Worm (Caenorhabditis elegans) whole organism, late embryonic: Measurements from ENCODE around the gene F13D11.3.

Source experiments
- C08G9.2 ChIP-seq: sonication (generic microtip); optimal IDR thresholded peaks from 2 replicates; lab custom pipeline; 2016; ENCODE audit warnings: mild to moderate bottlenecking, missing genetic modification characterization, moderate library complexity, missing compliant biosample characterization
- C38D4.7 ChIP-seq: fragments of 200-800 bp; sonication (Bioruptor generic); optimal IDR thresholded peaks from 2 replicates; lab custom pipeline; 2018; ENCODE audit warnings: mild to moderate bottlenecking, missing genetic modification characterization, moderate library complexity, missing compliant biosample characterization
- K02D7.2 ChIP-seq: sonication (generic microtip); optimal IDR thresholded peaks from 2 replicates; lab custom pipeline; 2017; ENCODE audit warnings: mild to moderate bottlenecking, missing genetic modification characterization, missing compliant biosample characterization
- K09A11.1 ChIP-seq: sonication (generic microtip); optimal IDR thresholded peaks from 2 replicates; lab custom pipeline; 2017; ENCODE audit warnings: antibody characterized with exemption, mild to moderate bottlenecking, missing genetic modification characterization, missing compliant biosample characterization; ENCODE audit not compliant: insufficient read depth
- T23F11.4 ChIP-seq: fragments of 200-800 bp; sonication (Bioruptor generic); optimal IDR thresholded peaks from 2 replicates; lab custom pipeline; 2018; ENCODE audit warnings: mild to moderate bottlenecking, missing genetic modification characterization, missing compliant biosample characterization
- ahr-1 ChIP-seq: sonication (generic microtip); optimal IDR thresholded peaks from 2 replicates; lab custom pipeline; 2016; ENCODE audit warnings: missing genetic modification characterization, missing compliant biosample characterization
- ama-1 ChIP-seq: fragments of 150-350 bp; optimal IDR thresholded peaks from 2 replicates; lab custom pipeline; 2014
- ceh-14 ChIP-seq: sonication (generic microtip); optimal IDR thresholded peaks from 2 replicates; lab custom pipeline; 2016; ENCODE audit warnings: missing genotype, missing genetic modification characterization, missing compliant biosample characterization
- ceh-2 ChIP-seq: sonication (generic microtip); optimal IDR thresholded peaks from 2 replicates; lab custom pipeline; 2016; ENCODE audit warnings: missing genotype, missing genetic modification characterization, missing compliant biosample characterization
- ceh-22 ChIP-seq: sonication (generic microtip); optimal IDR thresholded peaks from 2 replicates; lab custom pipeline; 2017; ENCODE audit warnings: missing biosample characterization, missing genetic modification characterization
- ceh-24 ChIP-seq: sonication (generic microtip); optimal IDR thresholded peaks from 2 replicates; lab custom pipeline; 2016; ENCODE audit warnings: mild to moderate bottlenecking, missing genetic modification characterization, missing compliant biosample characterization
- ceh-31 ChIP-seq: sonication (generic microtip); optimal IDR thresholded peaks from 2 replicates; lab custom pipeline; 2016; ENCODE audit warnings: missing genetic modification characterization, missing compliant biosample characterization
- ceh-34 ChIP-seq: sonication (generic microtip); optimal IDR thresholded peaks from 2 replicates; lab custom pipeline; 2016; ENCODE audit warnings: mild to moderate bottlenecking, missing genetic modification characterization, missing compliant biosample characterization
- ceh-48 ChIP-seq: sonication (generic microtip); optimal IDR thresholded peaks from 2 replicates; lab custom pipeline; 2016; ENCODE audit warnings: missing genetic modification characterization, inconsistent platforms, missing compliant biosample characterization
- che-1 ChIP-seq: sonication (generic microtip); optimal IDR thresholded peaks from 2 replicates; lab custom pipeline; 2016; ENCODE audit warnings: mild to moderate bottlenecking, missing genetic modification characterization, missing compliant biosample characterization
- dve-1 ChIP-seq: sonication (generic microtip); optimal IDR thresholded peaks from 2 replicates; lab custom pipeline; 2017; ENCODE audit warnings: antibody characterized with exemption, mild to moderate bottlenecking, missing genetic modification characterization, missing compliant biosample characterization
- elt-2 ChIP-seq: sonication (generic microtip); optimal IDR thresholded peaks from 2 replicates; lab custom pipeline; 2016; ENCODE audit warnings: missing genetic modification reagents, missing genetic modification characterization, missing compliant biosample characterization
- fkh-6 ChIP-seq: sonication (generic microtip); optimal IDR thresholded peaks from 2 replicates; lab custom pipeline; 2016; ENCODE audit warnings: missing genetic modification characterization, missing compliant biosample characterization
- hlh-13 ChIP-seq: fragments of 200-800 bp; sonication (Bioruptor generic); optimal IDR thresholded peaks from 2 replicates; lab custom pipeline; 2018; ENCODE audit warnings: mild to moderate bottlenecking, missing genetic modification characterization, missing compliant biosample characterization
- hlh-15 ChIP-seq: sonication (generic microtip); optimal IDR thresholded peaks from 2 replicates; lab custom pipeline; 2016; ENCODE audit warnings: missing genetic modification characterization, missing compliant biosample characterization
- hlh-6 ChIP-seq: sonication (generic microtip); optimal IDR thresholded peaks from 2 replicates; lab custom pipeline; 2016; ENCODE audit warnings: missing genotype, missing genetic modification characterization, missing compliant biosample characterization
- hlh-8 ChIP-seq: sonication (generic microtip); optimal IDR thresholded peaks from 2 replicates; lab custom pipeline; 2016; ENCODE audit warnings: missing genotype, missing genetic modification characterization, missing compliant biosample characterization
- lim-6 ChIP-seq: sonication (generic microtip); optimal IDR thresholded peaks from 2 replicates; lab custom pipeline; 2016; ENCODE audit warnings: missing genetic modification characterization, missing compliant biosample characterization
- nhr-11 ChIP-seq: fragments of 150-350 bp; optimal IDR thresholded peaks from 2 replicates; lab custom pipeline; 2014; ENCODE audit warnings: missing biosample characterization, missing genetic modification characterization
- nhr-232 ChIP-seq: sonication (generic microtip); optimal IDR thresholded peaks from 2 replicates; lab custom pipeline; 2016; ENCODE audit warnings: missing genetic modification characterization, missing compliant biosample characterization
- npax-4 ChIP-seq: sonication (generic microtip); optimal IDR thresholded peaks from 2 replicates; lab custom pipeline; 2016; ENCODE audit warnings: missing genetic modification characterization, missing compliant biosample characterization
- odd-2 ChIP-seq: sonication (generic microtip); optimal IDR thresholded peaks from 2 replicates; lab custom pipeline; 2017; ENCODE audit warnings: antibody characterized with exemption, mild to moderate bottlenecking, missing genetic modification characterization, missing compliant biosample characterization
- pag-3 ChIP-seq: sonication (generic microtip); optimal IDR thresholded peaks from 2 replicates; lab custom pipeline; 2016; ENCODE audit warnings: missing compliant biosample characterization, missing genetic modification characterization, borderline replicate concordance
- pax-1 ChIP-seq: fragments of 150-350 bp; optimal IDR thresholded peaks from 2 replicates; lab custom pipeline; 2014; ENCODE audit warnings: missing biosample characterization, missing genetic modification characterization
- pha-2 ChIP-seq: sonication (generic microtip); optimal IDR thresholded peaks from 2 replicates; lab custom pipeline; 2017; ENCODE audit warnings: mild to moderate bottlenecking, missing genetic modification characterization, missing compliant biosample characterization
- pha-4 ChIP-seq: fragments of 150-350 bp; optimal IDR thresholded peaks from 2 replicates; lab custom pipeline; 2018; ENCODE audit warnings: missing biosample characterization, missing genetic modification reagents, missing genetic modification characterization
- pqm-1 ChIP-seq: sonication (generic microtip); optimal IDR thresholded peaks from 2 replicates; lab custom pipeline; 2016; ENCODE audit warnings: missing genetic modification characterization, missing compliant biosample characterization
- pros-1 ChIP-seq: fragments of 150-350 bp; optimal IDR thresholded peaks from 2 replicates; lab custom pipeline; 2014; ENCODE audit warnings: missing biosample characterization, missing genetic modification reagents, missing genetic modification characterization
- ref-2 ChIP-seq: sonication (generic microtip); optimal IDR thresholded peaks from 2 replicates; lab custom pipeline; 2016; ENCODE audit warnings: missing genetic modification characterization, missing compliant biosample characterization
- sdc-2 ChIP-seq: sonication (generic microtip); optimal IDR thresholded peaks from 2 replicates; lab custom pipeline; 2016; ENCODE audit warnings: missing genotype, missing genetic modification characterization, missing compliant biosample characterization
- syd-9 ChIP-seq: sonication (generic microtip); optimal IDR thresholded peaks from 2 replicates; lab custom pipeline; 2016; ENCODE audit warnings: mild to moderate bottlenecking, missing genetic modification characterization, moderate library complexity, missing compliant biosample characterization
- tbx-2 ChIP-seq: sonication (generic microtip); optimal IDR thresholded peaks from 2 replicates; lab custom pipeline; 2016; ENCODE audit warnings: missing genetic modification characterization, missing compliant biosample characterization
- tbx-7 ChIP-seq: sonication (generic microtip); optimal IDR thresholded peaks from 2 replicates; lab custom pipeline; 2016; ENCODE audit warnings: missing genotype, missing genetic modification characterization, missing compliant biosample characterization
- unc-3 ChIP-seq, 2 experiments: fragments of 200-800 bp in 1 of 2; sonication (Bioruptor generic) in 1 of 2; sonication (generic microtip) in 1 of 2; conservative IDR thresholded peaks in 1 of 2; optimal IDR thresholded peaks in 1 of 2; 2 replicates each; pipeline versions ENCODE4 v1.3.6 to Lab custom; 2016 to 2022; ENCODE audit warnings: missing compliant biosample characterization in 2 of 2, missing genetic modification characterization in 2 of 2, missing genetic modification reagents in 1 of 2
- unc-42 ChIP-seq: sonication (generic microtip); optimal IDR thresholded peaks from 2 replicates; lab custom pipeline; 2016; ENCODE audit warnings: missing genotype, missing genetic modification characterization, missing compliant biosample characterization
- unc-55 ChIP-seq: sonication (generic microtip); optimal IDR thresholded peaks from 2 replicates; lab custom pipeline; 2017; ENCODE audit warnings: missing biosample characterization, missing genetic modification reagents, missing genetic modification characterization
- ztf-16 ChIP-seq: sonication (generic microtip); optimal IDR thresholded peaks from 2 replicates; lab custom pipeline; 2017; ENCODE audit warnings: missing genetic modification characterization, missing compliant biosample characterization

The F13D11.3 gene

ce11 chrX:5801156-5801592, 4.5 kb downstream of the F13D11.3 start (continued):
- TF ChIP-seq pha-2 (tag; lab: Kevin White, UChicago), result peak; percentile 83
- peak; percentile 89 for TF ChIP-seq dve-1 (tag; lab: Kevin White, UChicago)
- TF ChIP-seq nhr-11 (tag; lab: Kevin White, UChicago), result no peak
- TF ChIP-seq ceh-48, result peak; percentile 78
- TF ChIP-seq pha-4 (tag; lab: Kevin White, UChicago), result no peak
- TF ChIP-seq ceh-22 (tag; lab: Kevin White, UChicago), result no peak
- peak; percentile 84 for TF ChIP-seq fkh-6
- TF ChIP-seq ama-1 (lab: Kevin White, UChicago), result no peak
- TF ChIP-seq K02D7.2 (tag; lab: Kevin White, UChicago), result peak; percentile 79
- TF ChIP-seq lim-6 (tag; lab: Kevin White, UChicago), result peak; percentile 82
- no peak for TF ChIP-seq tbx-7
- TF ChIP-seq ceh-34 (tag; lab: Kevin White, UChicago), result peak; percentile 78
- peak; percentile 62 for TF ChIP-seq hlh-8 (tag; lab: Kevin White, UChicago)
- TF ChIP-seq pag-3 (tag; lab: Kevin White, UChicago), result peak; percentile 41
- peak; percentile 23 for TF ChIP-seq odd-2 (tag; lab: Kevin White, UChicago)
- TF ChIP-seq C08G9.2 (tag; lab: Kevin White, UChicago), result peak; percentile 77
- peak; percentile 89 for TF ChIP-seq hlh-13 (GFP tag; lab: Kevin White, UChicago)
- peak; percentile 76 for TF ChIP-seq nhr-232 (tag; lab: Kevin White, UChicago)
- no peak for TF ChIP-seq pax-1 (tag; lab: Kevin White, UChicago)
- peak; percentile 91 for TF ChIP-seq pqm-1 (tag; lab: Kevin White, UChicago)
- TF ChIP-seq hlh-6, result peak; percentile 77
- peak; percentile 92 for TF ChIP-seq unc-42 (tag; lab: Kevin White, UChicago)

ce11 chrX:5799229-5799628, 6.5 kb downstream of the F13D11.3 start:
- TF ChIP-seq pha-4 (tag; lab: Kevin White, UChicago) (no peak), ceh-31 (tag; lab: Kevin White, UChicago) (peak; percentile 49), K09A11.1 (no peak), hlh-13 (GFP tag; lab: Kevin White, UChicago) (no peak), sdc-2 (tag; lab: Kevin White, UChicago) (no peak), ceh-48 (no peak), ama-1 (lab: Kevin White, UChicago) (no peak), ceh-34 (tag; lab: Kevin White, UChicago) (no peak), hlh-15 (tag; lab: Kevin White, UChicago) (no peak), ceh-2 (no peak), che-1 (tag; lab: Kevin White, UChicago) (no peak), syd-9 (tag; lab: Kevin White, UChicago) (no peak), ceh-14 (tag; lab: Kevin White, UChicago) (no peak), unc-55 (GFP tag; lab: Kevin White, UChicago) (no peak), unc-42 (tag; lab: Kevin White, UChicago) (peak; percentile 99)

ce11 chrX:5798690-5799089, 7.0 kb downstream of the F13D11.3 start, which contains the start of gene F46G11.4:
Gene F46G11.4 (minus strand): TSS chrX:5798790.
- TF ChIP-seq nhr-232 (tag; lab: Kevin White, UChicago) (no peak), C38D4.7 (GFP tag; lab: Kevin White, UChicago) (no peak), unc-3 (GFP tag; conservative IDR thresholded peaks at IDR 0.05; lab: Robert Waterston, UW) (no peak), unc-3 (tag; optimal IDR thresholded peaks at IDR 0.05; lab: Kevin White, UChicago) (no peak), ztf-16 (tag; lab: Kevin White, UChicago) (no peak), syd-9 (tag; lab: Kevin White, UChicago) (no peak), ceh-48 (no peak), ref-2 (tag; lab: Kevin White, UChicago) (no peak), npax-4 (no peak), T23F11.4 (no peak), hlh-6 (no peak), elt-2 (tag; lab: Kevin White, UChicago) (no peak), ceh-24 (tag; lab: Kevin White, UChicago) (no peak), tbx-2 (tag; lab: Kevin White, UChicago) (no peak), pros-1 (tag; lab: Kevin White, UChicago) (no peak), ahr-1 (no peak)
